Worm (Caenorhabditis elegans) whole organism, mixed stage, embryonic: ENCODE results near the gene abcf-1.

Experiments used
- M03D4.4 ChIP-seq: sonication (generic microtip); optimal IDR thresholded peaks from 2 replicates; lab custom pipeline; 2017; ENCODE audit warnings: mild to moderate bottlenecking, missing genetic modification characterization, missing compliant biosample characterization
- elt-3 ChIP-seq: fragments of 150-350 bp; optimal IDR thresholded peaks from 2 replicates; lab custom pipeline; 2014; ENCODE audit warnings: missing biosample characterization, missing genetic modification characterization
- nhr-28 ChIP-seq: fragments of 150-350 bp; optimal IDR thresholded peaks from 2 replicates; lab custom pipeline; 2014; ENCODE audit warnings: missing biosample characterization, missing genetic modification characterization
- unc-62 ChIP-seq: fragments of 150-350 bp; optimal IDR thresholded peaks from 2 replicates; lab custom pipeline; 2014; ENCODE audit warnings: missing biosample characterization, missing genetic modification reagents, missing genetic modification characterization

ce11 chrV:12788451-12788850, 25.3 kb upstream of the abcf-1 start, which contains the start of gene srbc-44:
- TF ChIP-seq elt-3 (no peak), M03D4.4 (tag; lab: Kevin White, UChicago) (no peak), nhr-28 (tag; lab: Kevin White, UChicago) (no peak), unc-62 (GFP tag; lab: Kevin White, UChicago) (no peak)
